Fruit fly (Drosophila melanogaster) whole organism, wandering third instar larva: Measurements from ENCODE around the gene CG45064.

ENCODE experiments used
- GATAd ChIP-seq: sonication (Bioruptor generic); optimal IDR thresholded peaks from 2 replicates; lab custom pipeline; 2016; ENCODE audit warnings: missing biosample characterization, missing genetic modification characterization
- HLH106 ChIP-seq: fragments of 200-800 bp; optimal IDR thresholded peaks from 3 replicates; lab custom pipeline; 2019; ENCODE audit warnings: missing biosample characterization, mild to moderate bottlenecking, missing genetic modification characterization, moderate library complexity
- Jra ChIP-seq: sonication (Bioruptor generic); optimal IDR thresholded peaks from 2 replicates; lab custom pipeline; 2016; ENCODE audit warnings: missing biosample characterization, missing genetic modification characterization
- Vsx2 ChIP-seq: fragments of 200-300, 225-300 bp; sonication (Bioruptor generic); optimal IDR thresholded peaks from 2 replicates; lab custom pipeline; 2018; ENCODE audit warnings: missing biosample characterization, missing genetic modification characterization; ENCODE audit not compliant: partially characterized antibody
- br ChIP-seq: fragments of 200-800 bp; sonication (Bioruptor generic); optimal IDR thresholded peaks from 2 replicates; lab custom pipeline; 2016; ENCODE audit warnings: missing biosample characterization, missing genetic modification characterization
- psq ChIP-seq: fragments of 200-800 bp; sonication (Bioruptor generic); optimal IDR thresholded peaks from 3 replicates; lab custom pipeline; 2017; ENCODE audit warnings: missing biosample characterization, mild to moderate bottlenecking, missing genetic modification characterization, moderate library complexity
- rgr ChIP-seq: fragments of 200-800 bp; sonication (Bioruptor generic); optimal IDR thresholded peaks from 3 replicates; lab custom pipeline; 2016; ENCODE audit warnings: missing biosample characterization, mild to moderate bottlenecking, missing genetic modification characterization
- sage ChIP-seq: fragments of 200-800 bp; sonication (Bioruptor generic); optimal IDR thresholded peaks from 2 replicates; lab custom pipeline; 2016; ENCODE audit warnings: missing biosample characterization, mild to moderate bottlenecking, missing genetic modification characterization
- usp ChIP-seq: fragments of >200 bp; optimal IDR thresholded peaks from 2 replicates; lab custom pipeline; 2017; ENCODE audit warnings: missing biosample characterization, missing genetic modification characterization

DNA sequence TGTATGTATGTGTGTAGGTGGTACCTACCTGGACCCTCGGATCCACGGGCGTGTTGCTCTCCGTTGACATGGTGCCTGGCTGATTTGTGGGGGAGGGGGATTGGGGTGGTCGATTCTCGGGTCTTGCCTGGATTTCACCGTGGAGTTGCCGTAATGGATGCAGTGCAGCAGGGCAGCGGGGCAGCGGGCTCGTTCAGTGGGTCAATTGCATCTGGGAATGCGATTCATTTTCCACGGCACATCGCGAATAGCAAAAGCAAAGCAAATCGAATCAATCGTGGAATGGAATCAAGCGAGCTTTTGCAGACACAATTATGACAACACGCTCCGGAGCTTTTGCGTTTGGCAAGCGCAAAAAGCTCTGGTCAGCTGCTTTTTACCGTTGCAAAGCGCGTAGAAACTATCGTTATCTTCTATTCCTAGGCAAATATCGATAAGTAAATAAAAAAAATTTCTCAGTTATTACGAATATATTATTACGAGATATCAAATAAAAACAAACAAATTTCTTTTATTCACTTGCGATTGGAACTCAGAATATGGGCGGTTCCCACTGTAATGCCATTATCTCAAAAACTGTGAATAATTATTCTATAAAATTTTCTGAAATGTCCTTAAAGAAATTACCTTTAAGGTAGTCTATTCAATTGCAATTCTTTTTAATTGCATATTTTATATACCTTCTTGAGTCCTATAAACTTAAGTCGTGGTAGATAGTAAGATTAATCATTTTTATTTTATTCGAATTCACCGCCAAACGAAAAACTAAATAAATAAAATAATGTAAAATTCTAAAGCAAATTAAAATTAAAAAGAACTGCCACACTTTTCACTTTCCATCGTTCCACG lies 50.4 kb downstream of the CG45064 start, which contains the start of gene CG14408:
- TF ChIP-seq Jra (no peak), GATAd (GFP tag; lab: Kevin White, UChicago) (no peak), sage (GFP tag; lab: Kevin White, UChicago) (no peak), rgr (no peak), psq (GFP tag; lab: Kevin White, UChicago) (no peak), HLH106 (no peak), Vsx2 (GFP tag; lab: Kevin White, UChicago) (no peak), usp (GFP tag; lab: Kevin White, UChicago) (no peak), br (GFP tag; lab: Kevin White, UChicago) (no peak)
